Fruit fly (Drosophila melanogaster) whole organism, embryonic: ENCODE results near the gene mus302.

Experiments used
- Asciz ChIP-seq: fragments of 200-800 bp; sonication (Bioruptor generic); optimal IDR thresholded peaks from 2 replicates; lab custom pipeline; 2017; ENCODE audit warnings: missing biosample characterization, mild to moderate bottlenecking, missing genetic modification characterization, missing genetic modification reagents
- Atf-2 ChIP-seq: fragments of 200-800 bp; sonication (Bioruptor generic); optimal IDR thresholded peaks from 2 replicates; lab custom pipeline; 2016; ENCODE audit warnings: missing biosample characterization, missing genetic modification characterization
- C15 ChIP-seq: fragments of 200-800 bp; sonication (Bioruptor generic); IDR thresholded peaks from 3 replicates; pipeline ENCODE4 v1.3.6; 2022; ENCODE audit warnings: missing biosample characterization, missing genetic modification characterization
- CG10209 ChIP-seq: fragments of 200-800 bp; sonication (Bioruptor generic); optimal IDR thresholded peaks from 3 replicates; lab custom pipeline; 2017; ENCODE audit warnings: missing biosample characterization, mild to moderate bottlenecking, missing genetic modification characterization, missing genetic modification reagents
- CG10565 ChIP-seq: fragments of 200-800 bp; sonication (Bioruptor generic); optimal IDR thresholded peaks from 3 replicates; lab custom pipeline; 2016; ENCODE audit warnings: missing biosample characterization, mild to moderate bottlenecking, missing genetic modification characterization
- CG10959 ChIP-seq: fragments of 200-800 bp; sonication (Bioruptor generic); IDR thresholded peaks from 2 replicates; pipeline ENCODE4 v1.3.6; 2022; ENCODE audit warnings: missing biosample characterization, missing genetic modification characterization
- CG12299 ChIP-seq: fragments of 200-800 bp; sonication (Bioruptor generic); optimal IDR thresholded peaks from 2 replicates; lab custom pipeline; 2018; ENCODE audit warnings: missing biosample characterization, mild to moderate bottlenecking, missing genetic modification characterization
- CG13894 ChIP-seq: fragments of 200-800 bp; sonication (Bioruptor generic); optimal IDR thresholded peaks from 3 replicates; lab custom pipeline; 2018; ENCODE audit warnings: missing biosample characterization, mild to moderate bottlenecking, missing genetic modification characterization, moderate library complexity
- CG1832 ChIP-seq: fragments of 200-800 bp; sonication (Bioruptor generic); optimal IDR thresholded peaks from 2 replicates; lab custom pipeline; 2017; ENCODE audit warnings: missing biosample characterization, mild to moderate bottlenecking, missing genetic modification characterization, inconsistent platforms
- CG34376 ChIP-seq: fragments of 200-800 bp; sonication (Bioruptor generic); optimal IDR thresholded peaks from 2 replicates; lab custom pipeline; 2018; ENCODE audit warnings: missing biosample characterization, mild to moderate bottlenecking, missing genetic modification characterization
- CG3995 ChIP-seq: fragments of 200-800 bp; sonication (Bioruptor generic); optimal IDR thresholded peaks from 3 replicates; lab custom pipeline; 2016; ENCODE audit warnings: missing biosample characterization, missing genetic modification characterization
- CG42726 ChIP-seq: fragments of 200-800 bp; sonication (Bioruptor generic); IDR thresholded peaks from 2 replicates; pipeline ENCODE4 v1.3.6; 2022; ENCODE audit warnings: missing biosample characterization, missing genetic modification characterization; ENCODE audit not compliant: partially characterized antibody
- CG4282 ChIP-seq: fragments of 200-800 bp; sonication (Bioruptor generic); optimal IDR thresholded peaks from 2 replicates; lab custom pipeline; 2016; ENCODE audit warnings: missing biosample characterization, missing genetic modification characterization
- CG4404 ChIP-seq: fragments of 200-800 bp; sonication (Bioruptor generic); IDR thresholded peaks from 2 replicates; pipeline ENCODE4 v1.3.6; 2022; ENCODE audit warnings: missing biosample characterization, missing genetic modification characterization
- CG4617 ChIP-seq: fragments of 200-800 bp; sonication (Bioruptor generic); optimal IDR thresholded peaks from 3 replicates; lab custom pipeline; 2016; ENCODE audit warnings: missing biosample characterization, missing genetic modification characterization, borderline replicate concordance
- CG4707 ChIP-seq: fragments of 200-800 bp; sonication (Bioruptor generic); optimal IDR thresholded peaks from 2 replicates; lab custom pipeline; 2018; ENCODE audit warnings: missing biosample characterization, mild to moderate bottlenecking, missing genetic modification characterization, moderate library complexity
- CG8924 ChIP-seq: fragments of 200-800 bp; optimal IDR thresholded peaks from 3 replicates; lab custom pipeline; 2019; ENCODE audit warnings: missing biosample characterization, mild to moderate bottlenecking, missing genetic modification characterization, moderate library complexity
- CG9797 ChIP-seq: fragments of 200-800 bp; sonication (Bioruptor generic); optimal IDR thresholded peaks from 3 replicates; lab custom pipeline; 2018; ENCODE audit warnings: missing biosample characterization, mild to moderate bottlenecking, missing genetic modification characterization
- Dek ChIP-seq: fragments of 200-800 bp; sonication (Bioruptor generic); optimal IDR thresholded peaks from 3 replicates; lab custom pipeline; 2019; ENCODE audit warnings: missing biosample characterization, mild to moderate bottlenecking, missing genetic modification characterization, moderate library complexity
- Dp ChIP-seq: fragments of 200-800 bp; sonication (Bioruptor generic); optimal IDR thresholded peaks from 2 replicates; lab custom pipeline; 2018; ENCODE audit warnings: missing biosample characterization, mild to moderate bottlenecking, missing genetic modification characterization, moderate library complexity
- Gug ChIP-seq: fragments of 200-800 bp; sonication (Bioruptor generic); IDR thresholded peaks from 4 replicates; pipeline ENCODE4 v1.3.6; 2022; ENCODE audit warnings: missing biosample characterization, missing genetic modification characterization
- HLH54F ChIP-seq: fragments of 200-800 bp; sonication (Bioruptor generic); optimal IDR thresholded peaks from 3 replicates; lab custom pipeline; 2016; ENCODE audit warnings: missing biosample characterization, missing genetic modification characterization
- Hmx ChIP-seq: fragments of 200-800 bp; sonication (Bioruptor generic); optimal IDR thresholded peaks from 2 replicates; lab custom pipeline; 2016; ENCODE audit warnings: missing biosample characterization, missing genetic modification characterization
- Hsf ChIP-seq: fragments of 200-800 bp; sonication (Bioruptor generic); optimal IDR thresholded peaks from 3 replicates; lab custom pipeline; 2016; ENCODE audit warnings: missing biosample characterization, missing genetic modification characterization
- Lpt ChIP-seq: fragments of >200 bp; optimal IDR thresholded peaks from 2 replicates; lab custom pipeline; 2018; ENCODE audit warnings: missing biosample characterization, missing genetic modification characterization
- Pdp1 ChIP-seq, 2 experiments: fragments of 200-800 bp; sonication (Bioruptor generic); optimal IDR thresholded peaks; 3 replicates each; lab custom pipeline; 2016; ENCODE audit warnings: missing biosample characterization in 2 of 2, missing genetic modification characterization in 2 of 2, mild to moderate bottlenecking in 1 of 2, moderate library complexity in 1 of 2
- Sox100B ChIP-seq: fragments of 200-800 bp; sonication (Bioruptor generic); optimal IDR thresholded peaks from 3 replicates; lab custom pipeline; 2018; ENCODE audit warnings: missing biosample characterization, mild to moderate bottlenecking, missing genetic modification characterization
- Sry-β ChIP-seq: fragments of 200-800 bp; sonication (Bioruptor generic); optimal IDR thresholded peaks from 2 replicates; lab custom pipeline; 2018; ENCODE audit warnings: missing biosample characterization, mild to moderate bottlenecking, missing genetic modification characterization, moderate library complexity
- ab ChIP-seq: fragments of 200-800 bp; sonication (Bioruptor generic); optimal IDR thresholded peaks from 2 replicates; lab custom pipeline; 2016; ENCODE audit warnings: missing biosample characterization, missing genetic modification characterization
- ac ChIP-seq: fragments of 200-800 bp; sonication (Bioruptor generic); optimal IDR thresholded peaks from 3 replicates; lab custom pipeline; 2017; ENCODE audit warnings: missing biosample characterization, mild to moderate bottlenecking, missing genetic modification characterization
- amos ChIP-seq: fragments of 200-800 bp; sonication (Bioruptor generic); IDR thresholded peaks from 2 replicates; pipeline ENCODE4 v1.3.6; 2022; ENCODE audit warnings: missing biosample characterization, missing genetic modification characterization; ENCODE audit not compliant: partially characterized antibody
- bcd ChIP-seq: fragments of 200-800 bp; sonication (Bioruptor generic); optimal IDR thresholded peaks from 2 replicates; lab custom pipeline; 2017; ENCODE audit warnings: missing biosample characterization, mild to moderate bottlenecking, missing genetic modification characterization
- bigmax ChIP-seq: fragments of 200-800 bp; sonication (Bioruptor generic); optimal IDR thresholded peaks from 2 replicates; lab custom pipeline; 2018; ENCODE audit warnings: missing biosample characterization, mild to moderate bottlenecking, missing genetic modification characterization
- chm ChIP-seq: fragments of 200-800 bp; sonication (Bioruptor generic); IDR thresholded peaks from 2 replicates; pipeline ENCODE4 v1.3.6; 2022; ENCODE audit warnings: missing biosample characterization, missing genetic modification characterization
- croc ChIP-seq: fragments of 200-800 bp; sonication (Bioruptor generic); conservative IDR thresholded peaks from 3 replicates; pipeline ENCODE4 v1.3.6; 2022; ENCODE audit warnings: missing biosample characterization, missing genetic modification characterization
- da ChIP-seq: fragments of 200-800 bp; sonication (Bioruptor generic); optimal IDR thresholded peaks from 2 replicates; lab custom pipeline; 2016; ENCODE audit warnings: missing biosample characterization, missing genetic modification characterization
- danr ChIP-seq: fragments of 200-800 bp; sonication (Bioruptor generic); IDR thresholded peaks from 2 replicates; pipeline ENCODE4 v1.3.6; 2022; ENCODE audit warnings: missing biosample characterization, missing genetic modification characterization
- emc ChIP-seq: fragments of 200-800 bp; sonication (Bioruptor generic); optimal IDR thresholded peaks from 2 replicates; lab custom pipeline; 2016; ENCODE audit warnings: missing biosample characterization, missing genetic modification characterization
- en ChIP-seq: fragments of 200-800 bp; sonication (Bioruptor generic); optimal IDR thresholded peaks from 2 replicates; lab custom pipeline; 2016; ENCODE audit warnings: missing biosample characterization, missing genetic modification characterization
- fd3F ChIP-seq: fragments of 200-800 bp; sonication (Bioruptor generic); optimal IDR thresholded peaks from 2 replicates; lab custom pipeline; 2018; ENCODE audit warnings: missing biosample characterization, mild to moderate bottlenecking, missing genetic modification characterization, moderate library complexity
- gsb ChIP-seq: fragments of 200-800 bp; sonication (Bioruptor generic); IDR thresholded peaks from 2 replicates; pipeline ENCODE4 v1.3.6; 2022; ENCODE audit warnings: missing biosample characterization, missing genetic modification characterization
- hb ChIP-seq: fragments of 200-800 bp; sonication (Bioruptor generic); IDR thresholded peaks from 3 replicates; pipeline ENCODE4 v1.3.6; 2022; ENCODE audit warnings: missing biosample characterization, missing genetic modification characterization; ENCODE audit not compliant: partially characterized antibody
- hbn ChIP-seq: fragments of 200-800 bp; sonication (Bioruptor generic); IDR thresholded peaks from 2 replicates; pipeline ENCODE4 v1.3.6; 2022; ENCODE audit warnings: missing biosample characterization, missing genetic modification characterization; ENCODE audit not compliant: partially characterized antibody
- nom ChIP-seq: fragments of 200-800 bp; sonication (Bioruptor generic); optimal IDR thresholded peaks from 2 replicates; lab custom pipeline; 2017; ENCODE audit warnings: missing biosample characterization, missing genetic modification characterization, mild to moderate bottlenecking, moderate library complexity, missing genetic modification reagents
- odd ChIP-seq: fragments of 200-800 bp; sonication (Bioruptor generic); optimal IDR thresholded peaks from 2 replicates; lab custom pipeline; 2017; ENCODE audit warnings: missing biosample characterization, mild to moderate bottlenecking, missing genetic modification characterization
- pfk ChIP-seq: fragments of 200-800 bp; sonication (Bioruptor generic); optimal IDR thresholded peaks from 2 replicates; lab custom pipeline; 2018; ENCODE audit warnings: missing biosample characterization, mild to moderate bottlenecking, missing genetic modification characterization, moderate library complexity
- pum ChIP-seq: fragments of 200-800 bp; sonication (Bioruptor generic); optimal IDR thresholded peaks from 2 replicates; lab custom pipeline; 2016; ENCODE audit warnings: missing biosample characterization, missing genetic modification characterization
- sens ChIP-seq: fragments of 200-800 bp; sonication (Bioruptor generic); peaks from one replicate; lab custom pipeline; 2016; ENCODE audit warnings: missing biosample characterization, missing genetic modification characterization
- tin ChIP-seq: fragments of 200-800 bp; sonication (Bioruptor generic); optimal IDR thresholded peaks from 3 replicates; lab custom pipeline; 2016; ENCODE audit warnings: missing biosample characterization, missing genetic modification characterization
- zfh2 ChIP-seq: fragments of 200-800 bp; sonication (Bioruptor generic); optimal IDR thresholded peaks from 2 replicates; lab custom pipeline; 2016; ENCODE audit warnings: missing biosample characterization, missing genetic modification characterization

The mus302 gene

DNA sequence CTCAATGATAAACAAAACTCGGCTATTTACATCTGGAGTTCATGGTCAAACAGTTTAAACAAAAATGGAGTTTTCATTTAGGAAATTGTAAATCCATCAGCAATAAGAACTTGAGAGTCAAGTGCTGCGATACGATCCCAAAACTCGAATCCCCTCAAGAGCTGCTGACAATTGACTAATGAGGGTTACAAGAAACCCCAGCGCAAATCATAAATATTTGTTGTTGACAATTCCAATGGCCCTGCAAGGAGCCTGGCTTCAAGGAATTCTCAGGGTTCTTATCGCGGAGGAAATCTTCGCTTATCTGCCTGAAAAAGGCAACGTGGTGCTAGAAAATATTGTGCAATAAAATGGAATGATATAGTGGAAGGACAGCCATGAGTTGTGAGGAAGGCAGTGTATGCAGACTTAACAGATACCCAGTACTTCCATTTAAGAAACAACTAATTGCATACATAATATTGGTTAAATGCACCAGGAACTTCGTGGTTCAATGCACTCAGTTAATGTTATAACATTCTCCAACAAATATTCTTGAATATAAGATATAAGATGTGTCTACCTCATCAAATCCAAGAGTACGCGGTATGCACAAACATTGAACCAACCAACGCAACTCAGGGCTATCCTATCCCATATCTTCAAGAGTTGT is 11.4 kb downstream of the mus302 start (continued):
- TF ChIP-seq tin (GFP tag; lab: Kevin White, UChicago), result peak; percentile 66
- no peak for TF ChIP-seq CG13894 (tag; lab: Kevin White, UChicago)
- no peak for TF ChIP-seq hbn (GFP tag; lab: Robert Waterston, UW)
- no peak for TF ChIP-seq hb (GFP tag; lab: Robert Waterston, UW)
- TF ChIP-seq da (GFP tag; lab: Kevin White, UChicago), result no peak
- TF ChIP-seq HLH54F (GFP tag; lab: Kevin White, UChicago), result no peak
- no peak for TF ChIP-seq CG4707
- no peak for TF ChIP-seq Sox100B (GFP tag; lab: Kevin White, UChicago)
- peak; percentile 32; the same call in 1 of the 3 replicates for TF ChIP-seq croc (GFP tag; lab: Robert Waterston, UW)
- no peak for TF ChIP-seq nom
- TF ChIP-seq Pdp1 (GFP tag; optimal IDR thresholded peaks at IDR 0.05; lab: Kevin White, UChicago), result peak; percentile 44 to 46
- TF ChIP-seq CG4404 (GFP tag; lab: Robert Waterston, UW), result peak; percentile 79
- TF ChIP-seq amos, result no peak
- TF ChIP-seq zfh2, result no peak
- peak; percentile 73 for TF ChIP-seq CG10959 (GFP tag; lab: Robert Waterston, UW)
- TF ChIP-seq pum, result peak; percentile 39
- TF ChIP-seq ac (GFP tag; lab: Kevin White, UChicago), result no peak
- TF ChIP-seq CG12299 (tag; lab: Kevin White, UChicago), result no peak
- no peak for TF ChIP-seq pfk (GFP tag; lab: Kevin White, UChicago)
- TF ChIP-seq fd3F (GFP tag; lab: Kevin White, UChicago), result no peak
- TF ChIP-seq CG4282 (GFP tag; lab: Kevin White, UChicago), result no peak
- TF ChIP-seq bigmax (GFP tag; lab: Kevin White, UChicago), result no peak
- TF ChIP-seq Gug (GFP tag; lab: Robert Waterston, UW), result peak; percentile 32; the same call in 1 of the 4 replicates
- no peak for TF ChIP-seq emc (GFP tag; lab: Kevin White, UChicago)
- no peak for TF ChIP-seq Lpt (GFP tag; lab: Kevin White, UChicago)
- no peak for TF ChIP-seq odd (GFP tag; lab: Kevin White, UChicago)
- TF ChIP-seq Dp (GFP tag; lab: Kevin White, UChicago), result no peak
- TF ChIP-seq bcd, result no peak
- no peak for TF ChIP-seq CG1832 (GFP tag; lab: Kevin White, UChicago)
- TF ChIP-seq en, result no peak
- TF ChIP-seq gsb (GFP tag; lab: Robert Waterston, UW), result no peak
- no peak for TF ChIP-seq Atf-2 (GFP tag; lab: Kevin White, UChicago)
- TF ChIP-seq CG9797 (GFP tag; lab: Kevin White, UChicago), result no peak
- no peak for TF ChIP-seq CG4617 (GFP tag; lab: Kevin White, UChicago)
- no peak for TF ChIP-seq Asciz (GFP tag; lab: Kevin White, UChicago)
- no peak for TF ChIP-seq Hmx (GFP tag; lab: Kevin White, UChicago)
- TF ChIP-seq ab (GFP tag; lab: Kevin White, UChicago), result no peak
- TF ChIP-seq Sry-β (GFP tag; lab: Kevin White, UChicago), result no peak
- TF ChIP-seq CG3995 (GFP tag; lab: Kevin White, UChicago), result no peak
- peak; percentile 8 for TF ChIP-seq CG10209
- TF ChIP-seq Dek (tag; lab: Kevin White, UChicago), result no peak
- TF ChIP-seq Hsf (GFP tag; lab: Kevin White, UChicago), result peak; percentile 29
- TF ChIP-seq CG34376 (GFP tag; lab: Kevin White, UChicago), result no peak
- TF ChIP-seq CG8924 (tag; lab: Kevin White, UChicago), result peak; percentile 45
- peak; percentile 94 for TF ChIP-seq sens (GFP tag; lab: Kevin White, UChicago)
- TF ChIP-seq CG10565 (GFP tag; lab: Kevin White, UChicago), result no peak
- no peak for TF ChIP-seq CG42726 (GFP tag; lab: Robert Waterston, UW)
- no peak for TF ChIP-seq C15 (GFP tag; lab: Robert Waterston, UW)
- TF ChIP-seq danr (GFP tag; lab: Robert Waterston, UW), result no peak
- TF ChIP-seq chm, result peak; percentile 51; the same call in 1 of the 2 replicates
